Fruit fly (Drosophila melanogaster) whole organism, embryonic: ENCODE data around the gene RfC3.
A peak's percentile ranks its signal among the peaks of the same experiment; 100 is the strongest.

Source experiments
- Adf1 ChIP-seq: fragments of 200-800 bp; sonication (Bioruptor generic); IDR thresholded peaks from 2 replicates; pipeline ENCODE4 v1.3.6; 2022; ENCODE audit warnings: missing biosample characterization, missing genetic modification characterization
- Asciz ChIP-seq: fragments of 200-800 bp; sonication (Bioruptor generic); optimal IDR thresholded peaks from 2 replicates; lab custom pipeline; 2017; ENCODE audit warnings: missing biosample characterization, mild to moderate bottlenecking, missing genetic modification characterization, missing genetic modification reagents
- Atf3 ChIP-seq: fragments of 200-800 bp; sonication (Bioruptor generic); optimal IDR thresholded peaks from 3 replicates; lab custom pipeline; 2016; ENCODE audit warnings: missing biosample characterization, missing genetic modification characterization
- C15 ChIP-seq: fragments of 200-800 bp; sonication (Bioruptor generic); IDR thresholded peaks from 3 replicates; pipeline ENCODE4 v1.3.6; 2022; ENCODE audit warnings: missing biosample characterization, missing genetic modification characterization
- CG10654 ChIP-seq: fragments of 200-800 bp; sonication (Bioruptor generic); optimal IDR thresholded peaks from 2 replicates; lab custom pipeline; 2016; ENCODE audit warnings: missing biosample characterization, missing genetic modification characterization
- CG12659 ChIP-seq: fragments of 200-800 bp; sonication (Bioruptor generic); optimal IDR thresholded peaks from 3 replicates; lab custom pipeline; 2017; ENCODE audit warnings: mild to moderate bottlenecking, missing biosample characterization, missing genetic modification reagents, missing genetic modification characterization
- CG17385 ChIP-seq: fragments of 200-800 bp; sonication (Bioruptor generic); optimal IDR thresholded peaks from 3 replicates; lab custom pipeline; 2018; ENCODE audit warnings: missing biosample characterization, mild to moderate bottlenecking, missing genetic modification characterization
- CG17568 ChIP-seq: fragments of 200-800 bp; sonication (Bioruptor generic); optimal IDR thresholded peaks from 2 replicates; lab custom pipeline; 2018; ENCODE audit warnings: missing biosample characterization, mild to moderate bottlenecking, missing genetic modification characterization, moderate library complexity
- CG2875 ChIP-seq: fragments of 200-800 bp; sonication (Bioruptor generic); optimal IDR thresholded peaks from 2 replicates; lab custom pipeline; 2017; ENCODE audit warnings: missing biosample characterization, mild to moderate bottlenecking, missing genetic modification characterization, missing genetic modification reagents
- CG33213 ChIP-seq: fragments of 200-800 bp; sonication (Bioruptor generic); optimal IDR thresholded peaks from 3 replicates; lab custom pipeline; 2016; ENCODE audit warnings: missing biosample characterization, missing genetic modification characterization
- CG42726 ChIP-seq: fragments of 200-800 bp; sonication (Bioruptor generic); IDR thresholded peaks from 2 replicates; pipeline ENCODE4 v1.3.6; 2022; ENCODE audit warnings: missing biosample characterization, missing genetic modification characterization; ENCODE audit not compliant: partially characterized antibody
- CG7372 ChIP-seq: fragments of 200-800 bp; sonication (Bioruptor generic); IDR thresholded peaks from 2 replicates; pipeline ENCODE4 v1.3.6; 2022; ENCODE audit warnings: missing biosample characterization, missing genetic modification characterization
- CG7556 ChIP-seq: fragments of 200-800 bp; sonication (Bioruptor generic); optimal IDR thresholded peaks from 2 replicates; lab custom pipeline; 2017; ENCODE audit warnings: missing biosample characterization, mild to moderate bottlenecking, missing genetic modification characterization
- CG9215 ChIP-seq: fragments of 200-800 bp; sonication (Bioruptor generic); IDR thresholded peaks from 2 replicates; pipeline ENCODE4 v1.3.6; 2022; ENCODE audit warnings: missing biosample characterization, missing genetic modification characterization
- CG9817 ChIP-seq: fragments of 200-800 bp; sonication (Bioruptor generic); optimal IDR thresholded peaks from 2 replicates; lab custom pipeline; 2018; ENCODE audit warnings: missing biosample characterization, mild to moderate bottlenecking, missing genetic modification characterization, moderate library complexity
- CG9876 ChIP-seq: fragments of 200-800 bp; sonication (Bioruptor generic); optimal IDR thresholded peaks from 2 replicates; lab custom pipeline; 2016; ENCODE audit warnings: missing biosample characterization, missing genetic modification characterization
- CG9932 ChIP-seq: fragments of 200-800 bp; sonication (Bioruptor generic); IDR thresholded peaks from 2 replicates; pipeline ENCODE4 v1.3.6; 2022; ENCODE audit warnings: missing biosample characterization, missing genetic modification characterization
- D19A ChIP-seq: fragments of 200-800 bp; optimal IDR thresholded peaks from 3 replicates; lab custom pipeline; 2019; ENCODE audit warnings: missing biosample characterization, mild to moderate bottlenecking, missing genetic modification characterization, moderate library complexity
- Dbx ChIP-seq: fragments of 200-800 bp; sonication (Bioruptor generic); IDR thresholded peaks from 3 replicates; pipeline ENCODE4 v1.3.6; 2022; ENCODE audit warnings: missing biosample characterization, missing genetic modification characterization
- Eip74EF ChIP-seq, 2 experiments: fragments of 200-800 bp in 1 of 2; fragments of >200 bp in 1 of 2; sonication (Bioruptor generic) in 1 of 2; optimal IDR thresholded peaks; 2 replicates each; lab custom pipeline; 2017 to 2019; ENCODE audit warnings: missing biosample characterization in 2 of 2, missing genetic modification characterization in 2 of 2, mild to moderate bottlenecking in 1 of 2, moderate library complexity in 1 of 2
- Elba2 ChIP-seq: fragments of 200-800 bp; sonication (Bioruptor generic); optimal IDR thresholded peaks from 3 replicates; lab custom pipeline; 2016; ENCODE audit warnings: missing biosample characterization, missing genetic modification characterization
- Gug ChIP-seq: fragments of 200-800 bp; sonication (Bioruptor generic); IDR thresholded peaks from 4 replicates; pipeline ENCODE4 v1.3.6; 2022; ENCODE audit warnings: missing biosample characterization, missing genetic modification characterization
- HLH4C ChIP-seq: fragments of 200-800 bp; sonication (Bioruptor generic); IDR thresholded peaks from 3 replicates; pipeline ENCODE4 v1.3.6; 2022; ENCODE audit warnings: missing biosample characterization, missing genetic modification characterization; ENCODE audit not compliant: partially characterized antibody
- Hmr ChIP-seq: fragments of 200-800 bp; sonication (Bioruptor generic); optimal IDR thresholded peaks from 3 replicates; lab custom pipeline; 2017; ENCODE audit warnings: mild to moderate bottlenecking, missing biosample characterization, missing genetic modification reagents, missing genetic modification characterization
- Myb ChIP-seq: fragments of 200-800 bp; sonication (Bioruptor generic); optimal IDR thresholded peaks from 2 replicates; lab custom pipeline; 2016; ENCODE audit warnings: missing biosample characterization, missing genetic modification characterization
- Nf-YB ChIP-seq: fragments of 200-800 bp; sonication (Bioruptor generic); optimal IDR thresholded peaks from 3 replicates; lab custom pipeline; 2019; ENCODE audit warnings: missing biosample characterization, mild to moderate bottlenecking, missing genetic modification characterization, moderate library complexity
- NfI ChIP-seq: fragments of 200-800 bp; sonication (Bioruptor generic); optimal IDR thresholded peaks from 3 replicates; lab custom pipeline; 2018; ENCODE audit warnings: missing biosample characterization, mild to moderate bottlenecking, missing genetic modification characterization, moderate library complexity
- Stat92E ChIP-seq, 3 experiments: fragments of >200 bp in 2 of 3; fragments of 200-800 bp in 1 of 3; sonication (Bioruptor generic) in 1 of 3; optimal IDR thresholded peaks; 2 replicates each; lab custom pipeline; 2017 to 2019; ENCODE audit warnings: missing biosample characterization in 3 of 3, missing genetic modification characterization in 3 of 3, mild to moderate bottlenecking in 1 of 3, moderate library complexity in 1 of 3
- Xbp1 ChIP-seq: fragments of 200-800 bp; sonication (Bioruptor generic); optimal IDR thresholded peaks from 3 replicates; lab custom pipeline; 2016; ENCODE audit warnings: missing biosample characterization, mild to moderate bottlenecking, missing genetic modification characterization
- amos ChIP-seq: fragments of 200-800 bp; sonication (Bioruptor generic); IDR thresholded peaks from 2 replicates; pipeline ENCODE4 v1.3.6; 2022; ENCODE audit warnings: missing biosample characterization, missing genetic modification characterization; ENCODE audit not compliant: partially characterized antibody
- ash1 ChIP-seq: fragments of 200-800 bp; sonication (Bioruptor generic); optimal IDR thresholded peaks from 2 replicates; lab custom pipeline; 2018; ENCODE audit warnings: missing biosample characterization, mild to moderate bottlenecking, missing genetic modification characterization
- ato ChIP-seq: fragments of 200-800 bp; sonication (Bioruptor generic); IDR thresholded peaks from 2 replicates; pipeline ENCODE4 v1.3.6; 2022; ENCODE audit warnings: missing biosample characterization, missing genetic modification characterization; ENCODE audit not compliant: partially characterized antibody
- bab2 ChIP-seq: fragments of 200-800 bp; sonication (Bioruptor generic); optimal IDR thresholded peaks from 2 replicates; lab custom pipeline; 2016; ENCODE audit warnings: missing biosample characterization, missing genetic modification characterization
- dmrt11E ChIP-seq: fragments of 200-800 bp; sonication (Bioruptor generic); optimal IDR thresholded peaks from 3 replicates; lab custom pipeline; 2018; ENCODE audit warnings: missing biosample characterization, mild to moderate bottlenecking, missing genetic modification characterization, moderate library complexity
- eyg ChIP-seq: fragments of 200-800 bp; sonication (Bioruptor generic); optimal IDR thresholded peaks from 3 replicates; lab custom pipeline; 2016; ENCODE audit warnings: missing biosample characterization, missing genetic modification characterization
- gcm2 ChIP-seq: fragments of 200-800 bp; sonication (Bioruptor generic); optimal IDR thresholded peaks from 2 replicates; lab custom pipeline; 2016; ENCODE audit warnings: missing biosample characterization, missing genetic modification characterization
- gfzf ChIP-seq: fragments of 200-800 bp; sonication (Bioruptor generic); optimal IDR thresholded peaks from 2 replicates; lab custom pipeline; 2016; ENCODE audit warnings: missing biosample characterization, mild to moderate bottlenecking, missing genetic modification characterization, moderate library complexity
- klu ChIP-seq: fragments of 200-800 bp; sonication (Bioruptor generic); IDR thresholded peaks from 2 replicates; pipeline ENCODE4 v1.3.6; 2022; ENCODE audit warnings: missing biosample characterization, missing genetic modification characterization
- oc ChIP-seq: fragments of 200-800 bp; sonication (Bioruptor generic); optimal IDR thresholded peaks from 2 replicates; lab custom pipeline; 2018; ENCODE audit warnings: missing biosample characterization, mild to moderate bottlenecking, missing genetic modification characterization, moderate library complexity
- pros ChIP-seq: fragments of 200-800 bp; sonication (Bioruptor generic); optimal IDR thresholded peaks from 3 replicates; lab custom pipeline; 2019; ENCODE audit warnings: missing biosample characterization, mild to moderate bottlenecking, missing genetic modification characterization, moderate library complexity
- sc ChIP-seq, 3 experiments: fragments of >200 bp in 2 of 3; fragments of 200-800 bp in 1 of 3; sonication (Bioruptor generic) in 1 of 3; optimal IDR thresholded peaks; 2 replicates in 2 of 3; 3 replicates in 1 of 3; lab custom pipeline; 2017; ENCODE audit warnings: mild to moderate bottlenecking in 1 of 3, missing biosample characterization in 1 of 3, missing genetic modification characterization in 1 of 3, missing genetic modification reagents in 1 of 3
- sens-2 ChIP-seq: fragments of 200-800 bp; sonication (Bioruptor generic); IDR thresholded peaks from 2 replicates; pipeline ENCODE4 v1.3.6; 2022; ENCODE audit warnings: missing biosample characterization, missing genetic modification characterization
- slou ChIP-seq: fragments of 200-800 bp; sonication (Bioruptor generic); optimal IDR thresholded peaks from 3 replicates; lab custom pipeline; 2016; ENCODE audit warnings: missing biosample characterization, missing genetic modification characterization
- sob ChIP-seq: fragments of 200-800 bp; sonication (Bioruptor generic); IDR thresholded peaks from 2 replicates; pipeline ENCODE4 v1.3.6; 2022; ENCODE audit warnings: missing biosample characterization, missing genetic modification characterization
- sr ChIP-seq: fragments of 200-800 bp; sonication (Bioruptor generic); IDR thresholded peaks from 3 replicates; pipeline ENCODE4 v1.3.6; 2022; ENCODE audit warnings: missing biosample characterization, missing genetic modification characterization
- ssp ChIP-seq: fragments of 200-800 bp; sonication (Bioruptor generic); IDR thresholded peaks from 2 replicates; pipeline ENCODE4 v1.3.6; 2022; ENCODE audit warnings: missing biosample characterization, missing genetic modification characterization
- wor ChIP-seq: fragments of 200-800 bp; sonication (Bioruptor generic); IDR thresholded peaks from 2 replicates; pipeline ENCODE4 v1.3.6; 2022; ENCODE audit warnings: missing biosample characterization, missing genetic modification characterization
- zen2 ChIP-seq: fragments of 200-800 bp; sonication (Bioruptor generic); IDR thresholded peaks from 3 replicates; pipeline ENCODE4 v1.3.6; 2022; ENCODE audit warnings: missing biosample characterization, missing genetic modification characterization; ENCODE audit not compliant: partially characterized antibody

Gene RfC3

dm6 chr2L:10386208-10386805 is 32.7 kb upstream of the RfC3 start, which contains the start of the genes Cdk1 and mRpS7 (continued):
- TF ChIP-seq Gug (GFP tag; lab: Robert Waterston, UW) (no peak), HLH4C (GFP tag; lab: Robert Waterston, UW) (no peak), Dbx (GFP tag; lab: Robert Waterston, UW) (peak; percentile 63; the same call in 2 of the 3 replicates), CG2875 (peak; percentile 27), slou (GFP tag; lab: Kevin White, UChicago) (peak; percentile 45), Elba2 (GFP tag; lab: Kevin White, UChicago) (peak; percentile 29), sens-2 (GFP tag; lab: Robert Waterston, UW) (0 out of 2 replicates have a peak, but pooled peaks have one; percentile 20), gfzf (peak; percentile 26), zen2 (GFP tag; lab: Robert Waterston, UW) (no peak), CG9932 (GFP tag; lab: Robert Waterston, UW) (peak; percentile 35; the same call in 1 of the 2 replicates), CG9817 (tag; lab: Kevin White, UChicago) (peak; percentile 68), sob (GFP tag; lab: Robert Waterston, UW) (peak; percentile 54; the same call in 1 of the 2 replicates), bab2 (GFP tag; lab: Kevin White, UChicago) (peak; percentile 59), CG42726 (no peak), CG7372 (peak; percentile 65), sc (optimal IDR thresholded peaks at IDR 0.05; lab: Kevin White, UChicago) (no peak), sc (GFP tag; optimal IDR thresholded peaks at IDR 0.05; lab: Kevin White, UChicago) (peak; percentile 36), amos (no peak), CG9876 (GFP tag; lab: Kevin White, UChicago) (no peak), Adf1 (GFP tag; lab: Robert Waterston, UW) (0 out of 2 replicates have a peak, but pooled peaks have one; percentile 16), CG17385 (GFP tag; lab: Kevin White, UChicago) (peak; percentile 68), Atf3 (GFP tag; lab: Kevin White, UChicago) (peak; percentile 68), Xbp1 (peak; percentile 77), CG12659 (GFP tag; lab: Kevin White, UChicago) (peak; percentile 76), Myb (GFP tag; lab: Kevin White, UChicago) (peak; percentile 40), CG9215 (no peak), sr (GFP tag; lab: Robert Waterston, UW) (no peak), Eip74EF (GFP tag; optimal IDR thresholded peaks at IDR 0.05; lab: Kevin White, UChicago) (peak in 1 of 2 experiments; percentile 38), CG33213 (GFP tag; lab: Kevin White, UChicago) (no peak), wor (peak; percentile 56; the same call in 1 of the 2 replicates), klu (no peak; the same call in 1 of the 2 replicates), ato (GFP tag; lab: Robert Waterston, UW) (no peak), NfI (GFP tag; lab: Kevin White, UChicago) (peak; percentile 76), Asciz (GFP tag; lab: Kevin White, UChicago) (no peak), C15 (no peak), eyg (GFP tag; lab: Kevin White, UChicago) (no peak), oc (tag; lab: Kevin White, UChicago) (no peak), gcm2 (GFP tag; lab: Kevin White, UChicago) (peak; percentile 13), CG7556 (GFP tag; lab: Kevin White, UChicago) (peak; percentile 71), CG17568 (GFP tag; lab: Kevin White, UChicago) (no peak), CG10654 (GFP tag; lab: Kevin White, UChicago) (peak; percentile 46), Stat92E (GFP tag; optimal IDR thresholded peaks at IDR 0.05; lab: Kevin White, UChicago) (no peak), Nf-YB (GFP tag; lab: Kevin White, UChicago) (peak; percentile 51), pros (GFP tag; lab: Kevin White, UChicago) (no peak), ash1 (GFP tag; lab: Kevin White, UChicago) (no peak), ssp (GFP tag; lab: Robert Waterston, UW) (peak; percentile 71), D19A (tag; lab: Kevin White, UChicago) (peak; percentile 68), Hmr (GFP tag; lab: Kevin White, UChicago) (peak; percentile 73), dmrt11E (tag; lab: Kevin White, UChicago) (peak; percentile 71)
